Worm (Caenorhabditis elegans) whole organism, L3 larva: ENCODE measurements around the gene C16C8.22.
"Not testable (repeated sequence)": the region's sequence is repeated elsewhere in the genome, so short reads cannot be mapped to it uniquely, and the experiment has no call there.

Source experiments
- R02D3.7 ChIP-seq: fragments of 150-350 bp; optimal IDR thresholded peaks from 2 replicates; lab custom pipeline; 2014; ENCODE audit warnings: missing biosample characterization, missing genetic modification characterization
- aly-2 ChIP-seq: fragments of 150-350 bp; optimal IDR thresholded peaks from 2 replicates; lab custom pipeline; 2014; ENCODE audit warnings: missing biosample characterization, missing genetic modification characterization
- ama-1 ChIP-seq: fragments of 150-350 bp; optimal IDR thresholded peaks from 2 replicates; lab custom pipeline; 2018
- ceh-28 ChIP-seq: fragments of 150-350 bp; optimal IDR thresholded peaks from 2 replicates; lab custom pipeline; 2014; ENCODE audit warnings: missing biosample characterization, missing genetic modification reagents, missing genetic modification characterization
- ceh-82 ChIP-seq: fragments of 150-350 bp; optimal IDR thresholded peaks from 2 replicates; lab custom pipeline; 2014; ENCODE audit warnings: missing biosample characterization, missing genetic modification characterization
- ceh-9 ChIP-seq: sonication (generic microtip); optimal IDR thresholded peaks from 2 replicates; lab custom pipeline; 2018; ENCODE audit warnings: missing biosample characterization, missing genetic modification characterization
- egl-27 ChIP-seq: sonication (generic microtip); optimal IDR thresholded peaks from 4 replicates; lab custom pipeline; 2017; ENCODE audit warnings: missing biosample characterization, missing genetic modification reagents, missing genetic modification characterization
- egl-5 ChIP-seq: fragments of 150-350 bp; optimal IDR thresholded peaks from 2 replicates; lab custom pipeline; 2017; ENCODE audit warnings: missing biosample characterization, missing genetic modification reagents, missing genetic modification characterization, inconsistent platforms
- elt-1 ChIP-seq: fragments of 150-350 bp; optimal IDR thresholded peaks from 2 replicates; lab custom pipeline; 2014; ENCODE audit warnings: missing biosample characterization, missing genetic modification characterization
- elt-2 ChIP-seq: sonication (generic microtip); optimal IDR thresholded peaks from 2 replicates; lab custom pipeline; 2016; ENCODE audit warnings: missing genetic modification reagents, mild to moderate bottlenecking, missing genetic modification characterization, missing compliant biosample characterization
- elt-3 ChIP-seq, 3 experiments: fragments of 150-350 bp in 1 of 3; sonication (generic microtip) in 2 of 3; optimal IDR thresholded peaks; 2 replicates in 2 of 3; 4 replicates in 1 of 3; lab custom pipeline; 2014 to 2017; ENCODE audit warnings: missing biosample characterization in 3 of 3, missing genetic modification characterization in 3 of 3
- eor-1 ChIP-seq, 2 experiments: fragments of 150-350 bp; optimal IDR thresholded peaks; 2 replicates each; lab custom pipeline; 2014 to 2018; ENCODE audit warnings: missing biosample characterization in 2 of 2, missing genetic modification characterization in 2 of 2
- fkh-10 ChIP-seq: sonication (generic microtip); optimal IDR thresholded peaks from 2 replicates; lab custom pipeline; 2017; ENCODE audit warnings: missing biosample characterization, missing genetic modification reagents, missing genetic modification characterization
- fkh-2 ChIP-seq: fragments of 150-350 bp; optimal IDR thresholded peaks from 2 replicates; lab custom pipeline; 2014; ENCODE audit warnings: missing biosample characterization, missing genetic modification reagents, missing genetic modification characterization
- hmg-11 ChIP-seq: sonication (generic microtip); optimal IDR thresholded peaks from 2 replicates; lab custom pipeline; 2016; ENCODE audit warnings: missing genetic modification characterization, missing compliant biosample characterization
- jun-1 ChIP-seq: fragments of 150-350 bp; optimal IDR thresholded peaks from 2 replicates; lab custom pipeline; 2014; ENCODE audit warnings: missing biosample characterization, missing genetic modification reagents, missing genetic modification characterization
- lin-15B ChIP-seq: fragments of 150-350 bp; optimal IDR thresholded peaks from 2 replicates; lab custom pipeline; 2014; ENCODE audit warnings: missing biosample characterization, missing genetic modification characterization
- lin-39 ChIP-seq: fragments of 150-350 bp; optimal IDR thresholded peaks from 2 replicates; lab custom pipeline; 2018; ENCODE audit warnings: missing biosample characterization, missing genetic modification reagents, missing genetic modification characterization
- mdl-1 ChIP-seq: fragments of 150-350 bp; optimal IDR thresholded peaks from 2 replicates; lab custom pipeline; 2014; ENCODE audit warnings: missing biosample characterization, missing genetic modification characterization
- mml-1 ChIP-seq: fragments of 150-350 bp; sonication (generic microtip); optimal IDR thresholded peaks from 3 replicates; lab custom pipeline; 2014; ENCODE audit warnings: missing biosample characterization, missing genetic modification characterization
- nfya-1 ChIP-seq: sonication (generic microtip); optimal IDR thresholded peaks from 2 replicates; lab custom pipeline; 2017; ENCODE audit warnings: missing genetic modification characterization, mild to moderate bottlenecking, missing compliant biosample characterization, antibody characterized with exemption, moderate library complexity; ENCODE audit not compliant: insufficient read depth
- nhr-23 ChIP-seq: fragments of 150-350 bp; optimal IDR thresholded peaks from 2 replicates; lab custom pipeline; 2014; ENCODE audit warnings: missing biosample characterization, missing genetic modification reagents, missing genetic modification characterization
- nhr-237 ChIP-seq: fragments of 150-350 bp; optimal IDR thresholded peaks from 2 replicates; lab custom pipeline; 2014; ENCODE audit warnings: missing biosample characterization, missing genetic modification characterization
- nhr-25 ChIP-seq: sonication (generic microtip); optimal IDR thresholded peaks from 2 replicates; lab custom pipeline; 2017; ENCODE audit warnings: missing biosample characterization, missing genetic modification characterization
- nhr-28 ChIP-seq: fragments of 150-350 bp; optimal IDR thresholded peaks from 2 replicates; lab custom pipeline; 2014; ENCODE audit warnings: missing biosample characterization, missing genetic modification characterization
- nhr-43 ChIP-seq: sonication (generic microtip); optimal IDR thresholded peaks from 2 replicates; lab custom pipeline; 2016; ENCODE audit warnings: mild to moderate bottlenecking, missing genetic modification characterization, missing compliant biosample characterization; ENCODE audit not compliant: poor library complexity, severe bottlenecking
- nhr-67 ChIP-seq: fragments of 150-350 bp; optimal IDR thresholded peaks from 2 replicates; lab custom pipeline; 2014; ENCODE audit warnings: missing biosample characterization, missing genetic modification characterization
- nhr-76 ChIP-seq: fragments of 150-350 bp; sonication (generic microtip); optimal IDR thresholded peaks from 5 replicates; lab custom pipeline; 2014; ENCODE audit warnings: missing biosample characterization, missing genetic modification characterization
- nhr-77 ChIP-seq: fragments of 150-350 bp; optimal IDR thresholded peaks from 2 replicates; lab custom pipeline; 2014; ENCODE audit warnings: missing biosample characterization, missing genetic modification characterization
- pqm-1 ChIP-seq: fragments of 150-350 bp; optimal IDR thresholded peaks from 2 replicates; lab custom pipeline; 2017; ENCODE audit warnings: missing biosample characterization, missing genetic modification characterization, inconsistent platforms
- sea-2 ChIP-seq: fragments of 150-350 bp; sonication (generic microtip); optimal IDR thresholded peaks from 4 replicates; lab custom pipeline; 2014; ENCODE audit warnings: missing biosample characterization, missing genetic modification reagents, missing genetic modification characterization
- snpc-4 ChIP-seq: fragments of 150-350 bp; optimal IDR thresholded peaks from 2 replicates; lab custom pipeline; 2014; ENCODE audit warnings: missing biosample characterization, missing genetic modification characterization
- unc-62 ChIP-seq: fragments of 150-350 bp; sonication (generic microtip); optimal IDR thresholded peaks from 4 replicates; lab custom pipeline; 2014; ENCODE audit warnings: missing biosample characterization, missing genetic modification reagents, missing genetic modification characterization
- zag-1 ChIP-seq: fragments of 150-350 bp; optimal IDR thresholded peaks from 2 replicates; lab custom pipeline; 2014; ENCODE audit warnings: missing biosample characterization, missing genetic modification characterization
- ztf-11 ChIP-seq: fragments of 150-350 bp; optimal IDR thresholded peaks from 2 replicates; lab custom pipeline; 2014; ENCODE audit warnings: missing biosample characterization, missing genetic modification characterization

Gene C16C8.22

DNA sequence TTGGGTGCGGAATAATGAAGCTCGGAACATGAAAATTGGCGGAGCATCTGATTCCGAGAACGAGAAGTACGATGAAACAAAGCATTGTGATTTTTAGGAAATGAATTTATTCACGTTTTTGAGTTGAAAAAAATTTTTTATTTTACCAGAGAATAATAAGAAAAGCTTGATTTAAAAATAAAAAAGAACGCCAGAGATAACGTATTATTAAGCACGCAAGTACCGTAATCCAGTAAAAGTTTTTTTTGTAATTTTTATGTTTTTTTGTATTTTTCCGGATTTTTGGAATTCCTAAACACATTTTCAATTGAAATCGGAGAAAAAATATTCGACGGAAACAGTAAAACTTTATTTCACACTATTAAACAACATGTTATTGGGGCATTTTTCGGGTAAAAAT lies at the start of gene C16C8.22:
Gene C16C8.22, minus strand, starts transcription at position 101 of the 400 bp plus-strand sequence.
- TF ChIP-seq unc-62 (GFP tag; lab: Kevin White, UChicago) (no peak), elt-1 (tag; lab: Kevin White, UChicago) (no peak)

DNA sequence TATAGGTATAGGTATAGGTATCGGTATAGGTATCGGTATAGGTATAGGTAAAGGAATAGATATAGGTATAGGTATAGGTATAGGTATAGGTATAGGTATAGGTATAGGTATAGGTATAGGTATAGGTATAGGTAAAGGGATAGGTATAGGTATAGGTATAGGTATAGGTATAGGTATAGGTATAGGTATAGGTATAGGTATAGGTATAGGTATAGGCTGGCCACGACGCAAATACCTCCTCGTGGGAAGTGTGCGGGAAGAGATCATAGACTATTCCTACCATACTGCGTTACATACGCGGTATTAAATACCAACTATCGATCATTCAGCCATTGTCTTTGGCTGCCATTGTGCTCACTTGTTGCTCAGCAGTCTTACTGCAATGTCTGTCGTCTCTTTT lies 47.7 kb upstream of the C16C8.22 start, which contains the start of gene fbxb-112:
Gene fbxb-112, plus strand, starts transcription at position 301 of the 400 bp plus-strand sequence.
- not testable (repeated sequence) for TF ChIP-seq nfya-1 (tag; lab: Kevin White, UChicago); unc-62 (GFP tag; lab: Kevin White, UChicago); fkh-2 (tag; lab: Kevin White, UChicago)

DNA sequence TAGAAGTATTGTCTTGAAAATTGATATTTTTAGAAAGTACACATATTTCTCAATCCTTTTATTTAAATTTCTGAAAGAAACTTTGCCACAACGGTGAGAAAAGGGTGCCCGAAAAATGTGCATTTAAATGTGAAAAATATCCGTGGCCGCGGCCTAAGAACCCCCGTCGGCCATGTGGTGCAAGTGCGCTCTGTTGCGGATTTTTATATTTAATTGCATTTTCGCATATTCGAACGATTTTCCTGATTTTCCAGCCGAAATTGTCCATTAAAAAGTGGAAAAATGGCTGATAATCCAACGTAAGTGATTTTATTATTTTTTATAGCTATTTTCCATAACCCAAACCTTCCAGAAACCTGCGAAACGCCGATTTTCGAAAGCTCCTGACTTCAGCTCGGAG lies 39.2 kb upstream of the C16C8.22 start, which contains the start of gene smu-2:
Gene smu-2, plus strand, starts transcription at position 178 of the 400 bp plus-strand sequence.
- TF ChIP-seq ama-1 (lab: Kevin White, UChicago) (no peak), lin-39 (tag; lab: Kevin White, UChicago) (peak; percentile 59), snpc-4 (tag; lab: Kevin White, UChicago) (peak; percentile 55), R02D3.7 (tag; lab: Kevin White, UChicago) (peak; percentile 1), sea-2 (GFP tag; lab: Kevin White, UChicago) (no peak), egl-5 (tag; lab: Kevin White, UChicago) (peak; percentile 69), nhr-25 (tag; lab: Kevin White, UChicago) (peak; percentile 20), nhr-23 (peak; percentile 17), mdl-1 (tag; lab: Kevin White, UChicago) (no peak), lin-15B (tag; lab: Kevin White, UChicago) (peak; percentile 91), nfya-1 (tag; lab: Kevin White, UChicago) (peak; percentile 55), egl-27 (tag; lab: Kevin White, UChicago) (no peak), elt-2 (peak; percentile 11), fkh-10 (peak; percentile 17)
- TF ChIP-seq, all 47 proteins: peak for 10

DNA sequence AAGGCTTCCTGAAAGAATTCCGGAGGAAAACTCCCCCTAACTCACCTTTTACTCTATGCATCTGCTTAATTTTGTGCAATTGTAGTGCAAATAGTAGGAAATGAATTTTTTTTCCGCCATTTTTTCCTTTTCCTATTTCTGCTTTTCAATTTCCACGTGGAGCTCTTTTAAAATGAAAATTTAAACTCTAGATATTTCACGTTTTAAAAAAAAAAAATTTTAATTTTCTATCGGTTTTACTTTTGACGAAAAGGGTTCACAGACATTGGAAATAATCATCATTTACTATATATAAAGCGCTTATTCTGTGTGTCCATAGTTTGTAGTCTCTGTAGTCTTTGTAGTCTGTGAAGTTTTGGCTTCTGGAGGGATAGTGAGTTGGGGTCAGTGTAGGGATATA lies 38.5 kb upstream of the C16C8.22 start, which contains the start of gene Y49F6B.8:
Gene Y49F6B.8, minus strand, starts transcription at position 101 of the 400 bp plus-strand sequence.
- TF ChIP-seq elt-3 (tag; optimal IDR thresholded peaks at IDR 0.05; lab: Kevin White, UChicago) (no peak), ceh-82 (no peak), nhr-23 (no peak)

DNA sequence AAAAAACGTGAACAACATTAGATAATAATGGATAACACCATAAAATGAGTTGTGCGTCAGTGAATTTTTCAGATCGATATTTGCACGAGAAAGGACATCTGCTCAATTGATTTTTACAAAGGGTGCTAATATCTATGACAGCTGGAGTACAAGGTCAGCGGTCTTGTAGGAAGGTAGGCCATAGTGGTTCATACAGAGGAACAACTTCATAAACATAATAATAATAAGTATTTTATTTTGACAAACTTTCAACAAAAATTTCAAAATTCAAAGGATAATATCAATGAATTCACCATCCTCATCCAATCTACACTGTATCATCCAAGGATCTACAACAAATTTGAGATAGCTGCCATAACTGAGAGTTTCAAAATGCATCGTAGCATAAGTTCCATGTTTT lies 34.1 kb upstream of the C16C8.22 start, which contains the start of gene fbxb-104:
Gene fbxb-104, minus strand, starts transcription at position 101 of the 400 bp plus-strand sequence.
- TF ChIP-seq jun-1 (tag; lab: Kevin White, UChicago), result no peak
- TF ChIP-seq nhr-43 (tag; lab: Kevin White, UChicago), result no peak
- TF ChIP-seq ceh-28 (tag; lab: Kevin White, UChicago), result no peak
- no peak for TF ChIP-seq zag-1 (tag; lab: Kevin White, UChicago)
- no peak for TF ChIP-seq mdl-1 (tag; lab: Kevin White, UChicago)
- TF ChIP-seq nhr-237 (tag; lab: Kevin White, UChicago), result no peak
- no peak for TF ChIP-seq ztf-11
- no peak for TF ChIP-seq ceh-9
- TF ChIP-seq sea-2 (GFP tag; lab: Kevin White, UChicago), result no peak
- TF ChIP-seq nhr-77 (tag; lab: Kevin White, UChicago), result no peak
- no peak for TF ChIP-seq lin-15B (tag; lab: Kevin White, UChicago)
- no peak for TF ChIP-seq mml-1 (tag; lab: Kevin White, UChicago)
- no peak for TF ChIP-seq pqm-1 (tag; lab: Kevin White, UChicago)
- no peak for TF ChIP-seq snpc-4 (tag; lab: Kevin White, UChicago)
- TF ChIP-seq nhr-28 (tag; lab: Kevin White, UChicago), result no peak

DNA sequence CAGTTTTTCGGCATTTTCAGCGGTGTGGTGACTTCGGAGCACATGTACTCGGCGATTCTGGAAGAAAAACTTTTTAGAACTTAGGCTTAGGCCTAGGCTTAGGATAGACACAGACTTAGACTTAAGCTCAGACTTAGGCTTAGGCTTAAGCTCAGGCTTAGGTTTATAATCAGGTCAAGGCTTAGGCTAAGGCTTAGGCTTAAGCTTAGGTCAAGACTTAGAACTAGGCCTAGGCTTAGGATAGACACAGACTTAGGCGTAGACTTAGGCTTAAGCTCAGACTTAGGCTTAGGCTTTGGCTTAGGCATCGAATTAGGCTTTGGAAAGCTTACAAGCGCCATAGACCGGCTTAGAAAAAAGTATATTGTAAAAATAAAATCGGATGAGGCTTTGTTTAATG lies 33.5 kb upstream of the C16C8.22 start:
- TF ChIP-seq hmg-11 (no peak), aly-2 (tag; lab: Kevin White, UChicago) (no peak), eor-1 (tag; optimal IDR thresholded peaks at IDR 0.05; lab: Kevin White, UChicago) (no peak), sea-2 (GFP tag; lab: Kevin White, UChicago) (no peak), elt-3 (tag; optimal IDR thresholded peaks at IDR 0.05; lab: Kevin White, UChicago) (no peak), nhr-25 (tag; lab: Kevin White, UChicago) (no peak), egl-27 (tag; lab: Kevin White, UChicago) (no peak), nhr-76 (tag; lab: Kevin White, UChicago) (no peak), pqm-1 (tag; lab: Kevin White, UChicago) (no peak), nhr-67 (tag; lab: Kevin White, UChicago) (no peak)
